Fruit fly (Drosophila melanogaster) Kc167 (cell line): Measurements from ENCODE around the gene CG18754.

Experiments
- Myc ChIP-seq: fragments of >200 bp; optimal IDR thresholded peaks from 2 replicates; lab custom pipeline; 2017; ENCODE audit warnings: missing external identifiers
- h ChIP-seq: fragments of >200 bp; optimal IDR thresholded peaks from 3 replicates; lab custom pipeline; 2018; ENCODE audit warnings: missing external identifiers
- insv ChIP-seq: fragments of >200 bp; optimal IDR thresholded peaks from 3 replicates; lab custom pipeline; 2018; ENCODE audit warnings: missing external identifiers
- psq ChIP-seq: fragments of >200 bp; optimal IDR thresholded peaks from 2 replicates; lab custom pipeline; 2017; ENCODE audit warnings: missing external identifiers

DNA sequence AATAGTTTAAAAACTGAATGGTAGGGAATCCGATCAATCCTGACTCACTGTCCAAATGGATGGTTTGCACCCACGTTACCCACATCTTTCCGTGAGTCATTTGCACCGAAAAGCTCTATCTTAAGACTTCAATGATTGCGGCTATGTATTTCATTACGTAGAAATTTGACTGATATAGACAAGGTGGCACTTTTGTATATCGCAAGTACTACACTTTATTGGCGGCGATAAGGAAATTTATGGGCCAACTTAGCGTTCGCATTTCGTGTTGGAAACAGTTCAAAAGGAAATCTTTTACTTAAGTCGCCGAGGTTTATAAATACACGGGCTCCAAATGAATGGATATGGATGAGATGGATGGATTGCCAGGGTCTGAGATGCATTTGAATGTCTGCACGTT is 31.0 kb downstream of the CG18754 start:
- TF ChIP-seq psq (lab: Kevin White, UChicago) (no peak), h (lab: Kevin White, UChicago) (no peak), insv (no peak), Myc (lab: Kevin White, UChicago) (no peak)
